Fruit fly (Drosophila melanogaster): Measurements from ENCODE around the gene ome.

- TF ChIP-seq Hr83 (GFP tag; optimal IDR thresholded peaks at IDR 0.05; ENCODE audit: poor library complexity, severe bottlenecking) (peak; percentile 66), dmrt93B (GFP tag; optimal IDR thresholded peaks at IDR 0.05) (no peak)
These were observed 89.5 kb downstream of the ome start, which contains the start of the genes Tsen34 and Mgat4a for dm6 chr3L:14761837-14762785.

All from whole organism, wandering third instar larva.